Fruit fly (Drosophila melanogaster): ENCODE data around the gene crim.

DNA sequence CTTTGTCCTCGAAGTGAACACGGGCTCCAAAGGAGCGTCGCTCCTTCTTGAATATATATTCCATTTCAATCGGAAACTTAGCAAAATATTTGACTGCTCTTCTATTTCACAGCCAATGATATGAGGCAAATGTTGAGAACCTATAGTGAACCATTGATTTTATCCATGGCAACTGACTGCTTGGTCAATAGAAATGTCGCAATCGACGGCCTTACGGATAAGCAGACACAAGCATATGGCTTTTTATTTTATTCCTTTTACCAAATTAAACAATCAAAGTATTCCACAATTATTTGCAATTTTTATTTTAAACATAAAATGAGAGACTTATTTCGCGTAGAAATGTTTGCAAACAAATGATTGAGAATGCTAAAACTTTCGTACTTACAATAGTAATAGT is 12.0 kb downstream of the crim start, which contains the start of gene Dnai2:
- TF ChIP-seq jing (GFP tag; optimal IDR thresholded peaks at IDR 0.05) = no peak
- no peak for TF ChIP-seq tin (GFP tag; optimal IDR thresholded peaks at IDR 0.05)
- TF ChIP-seq ase (GFP tag; IDR thresholded peaks at IDR 0.05) = no peak
- no peak for TF ChIP-seq nerfin-1 (tag; optimal IDR thresholded peaks at IDR 0.05)
- no peak for TF ChIP-seq CG15011 (GFP tag; optimal IDR thresholded peaks at IDR 0.05)
- no peak for TF ChIP-seq BEAF-32 (GFP tag; optimal IDR thresholded peaks at IDR 0.05)
- no peak for TF ChIP-seq CG1024 (GFP tag; IDR thresholded peaks at IDR 0.05)
- TF ChIP-seq Hand (GFP tag; optimal IDR thresholded peaks at IDR 0.05) = no peak

Measured in whole organism, embryonic.